Worm (Caenorhabditis elegans) whole organism, young adult: ENCODE results near the gene pho-5.
A peak's percentile ranks its signal among the peaks of the same experiment; 100 is the strongest.

Source experiments
- B0261.1 ChIP-seq: sonication (generic microtip); optimal IDR thresholded peaks from 2 replicates; lab custom pipeline; 2016; ENCODE audit warnings: mild to moderate bottlenecking, missing genetic modification characterization, moderate library complexity, missing compliant biosample characterization
- F22D6.2 ChIP-seq: sonication (generic microtip); optimal IDR thresholded peaks from 2 replicates; lab custom pipeline; 2016; ENCODE audit warnings: mild to moderate bottlenecking, missing genetic modification characterization, missing compliant biosample characterization
- F33H1.4 ChIP-seq: fragments of 200-800 bp; sonication (Bioruptor generic); IDR thresholded peaks from 2 replicates; pipeline ENCODE4 v1.3.6; 2022; ENCODE audit warnings: missing genetic modification reagents, missing genetic modification characterization, missing compliant biosample characterization
- F39B2.1 ChIP-seq: fragments of 200-800 bp; sonication (Bioruptor generic); IDR thresholded peaks from 2 replicates; pipeline ENCODE4 v1.3.6; 2022; ENCODE audit warnings: missing genetic modification reagents, missing genetic modification characterization, missing compliant biosample characterization
- F52B5.7 ChIP-seq: sonication (generic microtip); optimal IDR thresholded peaks from 2 replicates; lab custom pipeline; 2016; ENCODE audit warnings: mild to moderate bottlenecking, missing genetic modification characterization, missing compliant biosample characterization
- F57A8.1 ChIP-seq: fragments of 200-800 bp; sonication (Bioruptor generic); optimal IDR thresholded peaks from 2 replicates; lab custom pipeline; 2018; ENCODE audit warnings: mild to moderate bottlenecking, missing genetic modification characterization, moderate library complexity, missing compliant biosample characterization
- F57C9.4 ChIP-seq: sonication (generic microtip); optimal IDR thresholded peaks from 2 replicates; lab custom pipeline; 2017; ENCODE audit warnings: mild to moderate bottlenecking, missing genetic modification characterization, missing compliant biosample characterization
- K11D2.4 ChIP-seq: fragments of 200-800 bp; sonication (Bioruptor generic); IDR thresholded peaks from 2 replicates; pipeline ENCODE4 v1.3.6; 2022; ENCODE audit warnings: missing genetic modification reagents, missing genetic modification characterization, missing compliant biosample characterization
- Y53F4B.3 ChIP-seq: fragments of 200-800 bp; sonication (Bioruptor generic); IDR thresholded peaks from 2 replicates; pipeline ENCODE4 v1.3.6; 2022; ENCODE audit warnings: missing genetic modification reagents, missing genetic modification characterization, missing compliant biosample characterization
- Y56A3A.18 ChIP-seq: fragments of 200-800 bp; sonication (Bioruptor generic); IDR thresholded peaks from 2 replicates; pipeline ENCODE4 v1.3.6; 2022; ENCODE audit warnings: missing genetic modification reagents, missing genetic modification characterization, missing compliant biosample characterization
- Y67H2A.10 ChIP-seq: fragments of 200-800 bp; sonication (Bioruptor generic); conservative IDR thresholded peaks from 2 replicates; pipeline ENCODE4 v1.3.6; 2022; ENCODE audit warnings: missing genetic modification reagents, missing genetic modification characterization, missing compliant biosample characterization
- Y79H2A.3 ChIP-seq: fragments of 200-800 bp; sonication (Bioruptor generic); conservative IDR thresholded peaks from 2 replicates; pipeline ENCODE4 v1.3.6; 2022; ENCODE audit warnings: missing genetic modification reagents, missing genetic modification characterization, missing compliant biosample characterization
- Y95B8A.8 ChIP-seq: fragments of 200-800 bp; sonication (Bioruptor generic); IDR thresholded peaks from 2 replicates; pipeline ENCODE4 v1.3.6; 2022; ENCODE audit warnings: missing genetic modification reagents, missing genetic modification characterization, missing compliant biosample characterization
- aptf-3 ChIP-seq: fragments of 200-800 bp; sonication (Bioruptor generic); IDR thresholded peaks from 2 replicates; pipeline ENCODE4 v1.3.6; 2022; ENCODE audit warnings: missing genetic modification characterization, missing compliant biosample characterization
- atf-7 ChIP-seq: sonication (generic microtip); optimal IDR thresholded peaks from 2 replicates; lab custom pipeline; 2017; ENCODE audit warnings: mild to moderate bottlenecking, missing genetic modification characterization, missing compliant biosample characterization
- athp-1 ChIP-seq: sonication (generic microtip); optimal IDR thresholded peaks from 2 replicates; lab custom pipeline; 2017; ENCODE audit warnings: mild to moderate bottlenecking, missing genetic modification characterization, missing compliant biosample characterization
- bed-1 ChIP-seq: fragments of 200-800 bp; sonication (Bioruptor generic); IDR thresholded peaks from 2 replicates; pipeline ENCODE4 v1.3.6; 2022; ENCODE audit warnings: missing genetic modification reagents, missing genetic modification characterization, missing compliant biosample characterization
- bed-2 ChIP-seq: fragments of 200-800 bp; sonication (Bioruptor generic); IDR thresholded peaks from 2 replicates; pipeline ENCODE4 v1.3.6; 2022; ENCODE audit warnings: missing genetic modification reagents, missing genetic modification characterization, missing compliant biosample characterization
- ccch-3 ChIP-seq: fragments of 200-800 bp; sonication (Bioruptor generic); optimal IDR thresholded peaks from 2 replicates; lab custom pipeline; 2018; ENCODE audit warnings: mild to moderate bottlenecking, missing genetic modification characterization, missing compliant biosample characterization
- ceh-40 ChIP-seq: fragments of 200-800 bp; sonication (Bioruptor generic); IDR thresholded peaks from 2 replicates; pipeline ENCODE4 v1.3.6; 2022; ENCODE audit warnings: missing genetic modification characterization, missing compliant biosample characterization
- chd-7 ChIP-seq: sonication (generic microtip); optimal IDR thresholded peaks from 2 replicates; lab custom pipeline; 2016; ENCODE audit warnings: mild to moderate bottlenecking, missing genetic modification characterization, moderate library complexity, missing compliant biosample characterization
- die-1 ChIP-seq: sonication (generic microtip); optimal IDR thresholded peaks from 2 replicates; lab custom pipeline; 2016; ENCODE audit warnings: missing genotype, mild to moderate bottlenecking, missing genetic modification characterization, missing compliant biosample characterization
- dpff-1 ChIP-seq: sonication (generic microtip); optimal IDR thresholded peaks from 2 replicates; lab custom pipeline; 2017; ENCODE audit warnings: mild to moderate bottlenecking, missing genetic modification characterization, missing compliant biosample characterization
- egrh-3 ChIP-seq: fragments of 200-800 bp; sonication (Bioruptor generic); IDR thresholded peaks from 2 replicates; pipeline ENCODE4 v1.3.6; 2022; ENCODE audit warnings: missing genetic modification reagents, missing genetic modification characterization, missing compliant biosample characterization
- gei-17 ChIP-seq: fragments of 200-800 bp; sonication (Bioruptor generic); optimal IDR thresholded peaks from 2 replicates; lab custom pipeline; 2018; ENCODE audit warnings: mild to moderate bottlenecking, missing genetic modification characterization, missing compliant biosample characterization
- hlh-26 ChIP-seq: fragments of 200-800 bp; sonication (Bioruptor generic); conservative IDR thresholded peaks from 2 replicates; pipeline ENCODE4 v1.3.6; 2022; ENCODE audit warnings: missing genetic modification reagents, missing genetic modification characterization, missing compliant biosample characterization
- hmg-1.2 ChIP-seq: fragments of 200-800 bp; sonication (Bioruptor generic); IDR thresholded peaks from 2 replicates; pipeline ENCODE4 v1.3.6; 2022; ENCODE audit warnings: missing genetic modification reagents, missing genetic modification characterization, missing compliant biosample characterization
- hmg-20 ChIP-seq: fragments of 200-800 bp; sonication (Bioruptor generic); IDR thresholded peaks from 2 replicates; pipeline ENCODE4 v1.3.6; 2022; ENCODE audit warnings: missing genetic modification reagents, missing genetic modification characterization, missing compliant biosample characterization
- hrde-1 ChIP-seq: sonication (generic microtip); optimal IDR thresholded peaks from 2 replicates; lab custom pipeline; 2016; ENCODE audit warnings: missing genetic modification characterization, mild to moderate bottlenecking, missing compliant biosample characterization, moderate library complexity, missing genotype, missing genetic modification reagents, borderline replicate concordance
- lag-1 ChIP-seq: fragments of 200-800 bp; sonication (Bioruptor generic); IDR thresholded peaks from 2 replicates; pipeline ENCODE4 v1.3.6; 2022; ENCODE audit warnings: missing genetic modification reagents, missing genetic modification characterization, missing compliant biosample characterization
- let-607 ChIP-seq, 2 experiments: fragments of 200-800 bp in 1 of 2; sonication (Bioruptor generic) in 1 of 2; sonication (generic microtip) in 1 of 2; optimal IDR thresholded peaks; 2 replicates each; lab custom pipeline; 2016 to 2018; ENCODE audit warnings: mild to moderate bottlenecking in 2 of 2, missing compliant biosample characterization in 2 of 2, missing genetic modification characterization in 2 of 2, moderate library complexity in 2 of 2, missing genotype in 1 of 2
- lin-35 ChIP-seq, 3 experiments: fragments of 150-350 bp in 2 of 3; sonication (generic microtip) in 1 of 3; optimal IDR thresholded peaks; 2 replicates each; lab custom pipeline; 2014 to 2018; ENCODE audit warnings: missing biosample characterization in 3 of 3, missing genetic modification characterization in 3 of 3, missing genetic modification reagents in 3 of 3
- lin-54 ChIP-seq: fragments of 200-800 bp; sonication (Bioruptor generic); optimal IDR thresholded peaks from 2 replicates; lab custom pipeline; 2018; ENCODE audit warnings: mild to moderate bottlenecking, missing genetic modification characterization, missing compliant biosample characterization
- mel-28 ChIP-seq: sonication (generic microtip); optimal IDR thresholded peaks from 2 replicates; lab custom pipeline; 2016; ENCODE audit warnings: borderline replicate concordance, mild to moderate bottlenecking, missing genetic modification characterization, missing compliant biosample characterization
- nfya-1 ChIP-seq: sonication (generic microtip); optimal IDR thresholded peaks from 2 replicates; lab custom pipeline; 2017; ENCODE audit warnings: antibody characterized with exemption, missing compliant biosample characterization, missing genetic modification characterization, borderline replicate concordance; ENCODE audit not compliant: insufficient read depth
- nfyb-1 ChIP-seq: fragments of 200-800 bp; sonication (Bioruptor generic); IDR thresholded peaks from 2 replicates; pipeline ENCODE4 v1.3.6; 2022; ENCODE audit warnings: missing genetic modification reagents, missing genetic modification characterization, missing compliant biosample characterization
- pha-4 ChIP-seq: fragments of 150-350 bp; sonication (generic microtip); optimal IDR thresholded peaks from 2 replicates; lab custom pipeline; 2014; ENCODE audit warnings: missing biosample characterization, missing genetic modification reagents, missing genetic modification characterization
- rec-8 ChIP-seq, 2 experiments: sonication (generic microtip); optimal IDR thresholded peaks; 2 replicates each; lab custom pipeline; 2016; ENCODE audit warnings: mild to moderate bottlenecking in 2 of 2, missing genetic modification characterization in 2 of 2, missing genetic modification reagents in 2 of 2, missing genotype in 2 of 2, missing biosample characterization in 1 of 2, missing compliant biosample characterization in 1 of 2, moderate library complexity in 1 of 2
- rpc-1 ChIP-seq, 2 experiments: fragments of 150-350 bp in 1 of 2; sonication (generic microtip) in 1 of 2; optimal IDR thresholded peaks; 2 replicates each; lab custom pipeline; 2014 to 2018; ENCODE audit warnings: missing biosample characterization in 1 of 2, missing genetic modification characterization in 1 of 2, missing genetic modification reagents in 1 of 2, missing genotype in 1 of 2
- sdz-38 ChIP-seq: sonication (generic microtip); optimal IDR thresholded peaks from 2 replicates; lab custom pipeline; 2016; ENCODE audit warnings: missing genotype, missing genetic modification characterization, missing compliant biosample characterization
- snpc-4 ChIP-seq, 5 experiments: fragments of 150-350 bp in 1 of 5; sonication (generic microtip) in 4 of 5; optimal IDR thresholded peaks; 2 replicates each; lab custom pipeline; 2014 to 2018; ENCODE audit warnings: missing genetic modification characterization in 5 of 5, missing biosample characterization in 3 of 5, antibody characterized with exemption in 2 of 5, mild to moderate bottlenecking in 2 of 5, missing compliant biosample characterization in 2 of 5, missing genotype in 2 of 5, moderate library complexity in 2 of 5, missing genetic modification reagents in 1 of 5
- sptf-2 ChIP-seq: fragments of 200-800 bp; sonication (Bioruptor generic); optimal IDR thresholded peaks from 2 replicates; lab custom pipeline; 2018; ENCODE audit warnings: mild to moderate bottlenecking, missing genetic modification characterization, missing compliant biosample characterization
- tlf-1 ChIP-seq: fragments of 200-800 bp; sonication (Bioruptor generic); optimal IDR thresholded peaks from 2 replicates; lab custom pipeline; 2018; ENCODE audit warnings: mild to moderate bottlenecking, missing genetic modification characterization, missing compliant biosample characterization
- unc-62 ChIP-seq: fragments of 150-350 bp; optimal IDR thresholded peaks from 2 replicates; lab custom pipeline; 2014; ENCODE audit warnings: missing biosample characterization, missing genetic modification reagents, missing genetic modification characterization
- zim-3 ChIP-seq: sonication (generic microtip); optimal IDR thresholded peaks from 2 replicates; lab custom pipeline; 2017; ENCODE audit warnings: mild to moderate bottlenecking, missing genetic modification characterization, moderate library complexity, missing compliant biosample characterization
- ztf-22 ChIP-seq: fragments of 200-800 bp; sonication (Bioruptor generic); optimal IDR thresholded peaks from 2 replicates; lab custom pipeline; 2018; ENCODE audit warnings: mild to moderate bottlenecking, missing genetic modification characterization, moderate library complexity, missing compliant biosample characterization
- ztf-6 ChIP-seq: fragments of 200-800 bp; sonication (Bioruptor generic); IDR thresholded peaks from 2 replicates; pipeline ENCODE4 v1.3.6; 2022; ENCODE audit warnings: missing genetic modification reagents, missing genetic modification characterization, missing compliant biosample characterization

The pho-5 gene

ce11 chrIII:7329155-7329732, 43.6 kb upstream of the pho-5 start, which contains the start of gene lab-2 (continued):
- TF ChIP-seq hrde-1 (tag; lab: Kevin White, UChicago): no peak
- peak; percentile 72; the same call in 1 of the 2 replicates for TF ChIP-seq nfyb-1 (GFP tag; lab: Robert Waterston, UW)
- peak; percentile 65; the same call in 1 of the 2 replicates for TF ChIP-seq Y56A3A.18
- TF ChIP-seq tlf-1 (GFP tag; lab: Kevin White, UChicago): no peak
- peak; percentile 52 for TF ChIP-seq chd-7 (tag; lab: Kevin White, UChicago)
- TF ChIP-seq mel-28 (tag; lab: Kevin White, UChicago): no peak
- TF ChIP-seq lin-35 (GFP tag; optimal IDR thresholded peaks at IDR 0.05; lab: Kevin White, UChicago): no peak
- TF ChIP-seq hlh-26: no peak
- TF ChIP-seq aptf-3 (GFP tag; lab: Robert Waterston, UW): no peak
- no peak for TF ChIP-seq F57A8.1 (GFP tag; lab: Kevin White, UChicago)
- TF ChIP-seq ztf-22: no peak
- peak; percentile 78 for TF ChIP-seq athp-1 (tag; lab: Kevin White, UChicago)
- no peak for TF ChIP-seq ztf-6
- TF ChIP-seq lin-54 (GFP tag; lab: Kevin White, UChicago): peak; percentile 10
- no peak for TF ChIP-seq hmg-1.2 (GFP tag; lab: Robert Waterston, UW)
- no peak for TF ChIP-seq hmg-20 (GFP tag; lab: Robert Waterston, UW)
- no peak for TF ChIP-seq die-1 (tag; lab: Kevin White, UChicago)
- peak; percentile 67 for TF ChIP-seq F52B5.7 (tag; lab: Kevin White, UChicago)
- TF ChIP-seq let-607 (tag; optimal IDR thresholded peaks at IDR 0.05; lab: Kevin White, UChicago): no peak
- TF ChIP-seq lag-1 (GFP tag; lab: Robert Waterston, UW): no peak
- no peak for TF ChIP-seq snpc-4 (GFP tag; optimal IDR thresholded peaks at IDR 0.05; lab: Kevin White, UChicago)
- TF ChIP-seq snpc-4 (tag; optimal IDR thresholded peaks at IDR 0.05; lab: Kevin White, UChicago): no peak
- TF ChIP-seq nfya-1 (tag; lab: Kevin White, UChicago): no peak
- no peak for TF ChIP-seq Y53F4B.3 (GFP tag; lab: Robert Waterston, UW)
- TF ChIP-seq K11D2.4: no peak
- no peak for TF ChIP-seq unc-62 (GFP tag; lab: Kevin White, UChicago)
- TF ChIP-seq Y67H2A.10 (GFP tag; lab: Robert Waterston, UW): no peak
- TF ChIP-seq sptf-2 (GFP tag; lab: Kevin White, UChicago): no peak
- TF ChIP-seq F33H1.4: no peak
- no peak for TF ChIP-seq gei-17 (GFP tag; lab: Kevin White, UChicago)
- no peak for TF ChIP-seq sdz-38 (tag; lab: Kevin White, UChicago)
- TF ChIP-seq Y79H2A.3 (GFP tag; lab: Robert Waterston, UW): no peak
- TF ChIP-seq bed-2 (GFP tag; lab: Robert Waterston, UW): no peak
- TF ChIP-seq ccch-3 (GFP tag; lab: Kevin White, UChicago): no peak
- peak; percentile 70 for TF ChIP-seq F57C9.4 (tag; lab: Kevin White, UChicago)
- no peak for TF ChIP-seq rec-8 (tag; optimal IDR thresholded peaks at IDR 0.05; lab: Kevin White, UChicago)
- no peak for TF ChIP-seq pha-4
- TF ChIP-seq F39B2.1: no peak
- 0 out of 2 replicates have a peak, but pooled peaks have one; percentile 8 for TF ChIP-seq Y95B8A.8
- no peak for TF ChIP-seq B0261.1 (tag; lab: Kevin White, UChicago)
- TF ChIP-seq atf-7 (tag; lab: Kevin White, UChicago): peak; percentile 27
- peak; percentile 40 for TF ChIP-seq dpff-1 (tag; lab: Kevin White, UChicago)
- TF ChIP-seq rpc-1 (optimal IDR thresholded peaks at IDR 0.05; lab: Kevin White, UChicago): no peak
- TF ChIP-seq rpc-1 (tag; optimal IDR thresholded peaks at IDR 0.05; lab: Kevin White, UChicago): no peak
- TF ChIP-seq zim-3 (tag; lab: Kevin White, UChicago): peak; percentile 17
- no peak for TF ChIP-seq ceh-40 (GFP tag; lab: Robert Waterston, UW)
- no peak for TF ChIP-seq F22D6.2 (tag; lab: Kevin White, UChicago)
- no peak for TF ChIP-seq bed-1 (GFP tag; lab: Robert Waterston, UW)
- no peak for TF ChIP-seq egrh-3
